Fruit fly (Drosophila melanogaster) whole organism, pupa: Measurements from ENCODE around the gene PK2-R2.
A peak's percentile ranks its signal among the peaks of the same experiment; 100 is the strongest.

Experiments used
- CG10348 ChIP-seq: fragments of 200-800 bp; sonication (Bioruptor generic); IDR thresholded peaks from 2 replicates; pipeline ENCODE4 v1.3.6; 2022; ENCODE audit warnings: missing biosample characterization, missing genetic modification characterization
- CG12605 ChIP-seq: fragments of 200-800 bp; sonication (Bioruptor generic); IDR thresholded peaks from 2 replicates; pipeline ENCODE4 v1.3.6; 2022; ENCODE audit warnings: missing biosample characterization, missing genetic modification characterization
- CG13204 ChIP-seq: fragments of 200-800 bp; sonication (Bioruptor generic); optimal IDR thresholded peaks from 2 replicates; lab custom pipeline; 2018; ENCODE audit warnings: missing biosample characterization, mild to moderate bottlenecking, missing genetic modification characterization, moderate library complexity
- CG14655 ChIP-seq: fragments of 200-800 bp; sonication (Bioruptor generic); optimal IDR thresholded peaks from 3 replicates; lab custom pipeline; 2017; ENCODE audit warnings: mild to moderate bottlenecking, missing biosample characterization, missing genetic modification reagents, missing genetic modification characterization
- CG15710 ChIP-seq: fragments of 200-800 bp; sonication (Bioruptor generic); optimal IDR thresholded peaks from 2 replicates; lab custom pipeline; 2018; ENCODE audit warnings: missing biosample characterization, mild to moderate bottlenecking, missing genetic modification characterization, moderate library complexity
- CG17806 ChIP-seq: fragments of 200-800 bp; sonication (Bioruptor generic); optimal IDR thresholded peaks from 2 replicates; lab custom pipeline; 2018; ENCODE audit warnings: missing biosample characterization, mild to moderate bottlenecking, missing genetic modification characterization, moderate library complexity
- CG32121 ChIP-seq: fragments of 200-800 bp; sonication (Bioruptor generic); IDR thresholded peaks from 2 replicates; pipeline ENCODE4 v1.3.6; 2022; ENCODE audit warnings: missing biosample characterization, missing genetic modification characterization
- CG34367 ChIP-seq: fragments of 200-800 bp; sonication (Bioruptor generic); optimal IDR thresholded peaks from 2 replicates; lab custom pipeline; 2018; ENCODE audit warnings: missing biosample characterization, mild to moderate bottlenecking, missing genetic modification characterization
- CG4496 ChIP-seq: fragments of 200-800 bp; sonication (Bioruptor generic); IDR thresholded peaks from 3 replicates; pipeline ENCODE4 v1.3.6; 2022; ENCODE audit warnings: missing biosample characterization, missing genetic modification characterization
- CG8159 ChIP-seq: fragments of 200-800 bp; sonication (Bioruptor generic); optimal IDR thresholded peaks from 3 replicates; lab custom pipeline; 2018; ENCODE audit warnings: missing biosample characterization, mild to moderate bottlenecking, missing genetic modification characterization, moderate library complexity
- CG8301 ChIP-seq: fragments of 200-800 bp; sonication (Bioruptor generic); optimal IDR thresholded peaks from 2 replicates; lab custom pipeline; 2018; ENCODE audit warnings: missing biosample characterization, mild to moderate bottlenecking, missing genetic modification characterization
- CG9948 ChIP-seq: fragments of 200-800 bp; sonication (Bioruptor generic); optimal IDR thresholded peaks from 2 replicates; lab custom pipeline; 2018; ENCODE audit warnings: missing biosample characterization, mild to moderate bottlenecking, missing genetic modification characterization, moderate library complexity
- D1 ChIP-seq: fragments of 200-800 bp; sonication (Bioruptor generic); optimal IDR thresholded peaks from 2 replicates; lab custom pipeline; 2018; ENCODE audit warnings: missing biosample characterization, mild to moderate bottlenecking, missing genetic modification characterization, moderate library complexity
- EcR ChIP-seq: fragments of 200-800 bp; sonication (Bioruptor generic); optimal IDR thresholded peaks from 3 replicates; lab custom pipeline; 2019; ENCODE audit warnings: missing biosample characterization, missing genetic modification characterization, mild to moderate bottlenecking, moderate library complexity, missing genetic modification reagents
- Ets98B ChIP-seq: fragments of 200-800 bp; sonication (Bioruptor generic); IDR thresholded peaks from 2 replicates; pipeline ENCODE4 v1.3.6; 2022; ENCODE audit warnings: missing biosample characterization, missing genetic modification characterization
- Pif1A ChIP-seq: fragments of 200-800 bp; sonication (Bioruptor generic); optimal IDR thresholded peaks from 3 replicates; lab custom pipeline; 2016; ENCODE audit warnings: missing biosample characterization, missing genetic modification characterization
- Pif1B ChIP-seq: fragments of 200-800 bp; sonication (Bioruptor generic); optimal IDR thresholded peaks from 3 replicates; lab custom pipeline; 2016; ENCODE audit warnings: missing biosample characterization, missing genetic modification characterization
- Snoo ChIP-seq: fragments of 200-800 bp; sonication (Bioruptor generic); optimal IDR thresholded peaks from 3 replicates; lab custom pipeline; 2017; ENCODE audit warnings: missing biosample characterization, mild to moderate bottlenecking, missing genetic modification characterization, inconsistent platforms
- fd96Ca ChIP-seq: fragments of 200-800 bp; sonication (Bioruptor generic); IDR thresholded peaks from 3 replicates; pipeline ENCODE4 v1.3.6; 2022; ENCODE audit warnings: missing biosample characterization, missing genetic modification characterization
- gl ChIP-seq: fragments of 200-800 bp; sonication (Bioruptor generic); optimal IDR thresholded peaks from 2 replicates; lab custom pipeline; 2018; ENCODE audit warnings: missing biosample characterization, mild to moderate bottlenecking, missing genetic modification characterization
- rn ChIP-seq: fragments of 200-800 bp; sonication (Bioruptor generic); IDR thresholded peaks from 2 replicates; pipeline ENCODE4 v1.3.6; 2022; ENCODE audit warnings: missing biosample characterization, missing genetic modification characterization

Gene PK2-R2

DNA sequence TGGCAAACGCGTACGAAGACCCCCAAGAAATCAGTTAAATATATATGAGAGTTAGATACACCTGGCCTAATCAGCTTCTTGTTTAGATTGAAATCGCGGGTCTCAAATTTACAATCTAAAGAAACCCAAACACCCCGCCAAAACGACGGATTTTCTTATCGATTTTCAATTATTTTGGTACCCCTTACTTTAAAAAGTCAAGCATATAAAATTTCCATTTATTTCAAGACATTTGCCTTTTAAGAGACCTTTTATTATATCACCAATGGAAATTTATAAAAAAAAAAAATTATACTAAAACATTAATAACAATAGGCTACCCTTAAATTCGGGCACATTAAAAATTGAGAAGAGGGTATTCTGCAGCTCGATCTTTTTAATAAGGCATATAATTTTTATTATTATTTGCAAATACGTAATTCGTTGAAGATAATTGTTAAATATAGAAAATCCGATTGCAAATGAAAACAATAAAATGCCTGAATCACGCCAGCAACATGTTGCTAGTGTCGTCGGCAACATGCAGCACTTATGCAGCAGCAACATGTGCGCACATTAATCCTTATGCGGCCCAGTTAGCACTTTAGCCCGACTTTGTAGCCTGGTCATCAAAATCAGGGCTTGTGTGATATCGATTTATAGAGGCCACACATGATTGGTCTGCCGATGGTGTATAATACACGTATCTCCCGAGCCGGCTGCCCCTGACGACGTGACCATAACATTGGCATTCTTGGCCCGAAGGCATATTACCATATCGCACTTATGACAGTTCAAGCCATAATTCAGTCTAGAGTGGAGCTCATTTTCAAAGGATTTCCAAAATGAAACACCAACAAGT, 38.1 kb upstream of the PK2-R2 start, which contains the start of the genes Lip3 and CG34309:
Lip3 (minus strand) TSS at position 65 of the 841 bp plus-strand sequence.
CG34309 (plus strand) TSS at position 791 of the 841 bp plus-strand sequence.
- TF ChIP-seq CG12605 (no peak), CG8159 (tag; lab: Kevin White, UChicago) (peak; percentile 28), Ets98B (GFP tag; lab: Robert Waterston, UW) (no peak), D1 (tag; lab: Kevin White, UChicago) (no peak), Pif1B (GFP tag; lab: Kevin White, UChicago) (no peak), gl (no peak), CG32121 (GFP tag; lab: Robert Waterston, UW) (no peak), CG4496 (GFP tag; lab: Robert Waterston, UW) (no peak), CG8301 (no peak), Snoo (tag; lab: Kevin White, UChicago) (peak; percentile 57), CG17806 (tag; lab: Kevin White, UChicago) (peak; percentile 24), fd96Ca (GFP tag; lab: Robert Waterston, UW) (no peak), rn (GFP tag; lab: Robert Waterston, UW) (no peak), EcR (GFP tag; lab: Kevin White, UChicago) (no peak), Pif1A (no peak), CG13204 (GFP tag; lab: Kevin White, UChicago) (no peak), CG34367 (tag; lab: Kevin White, UChicago) (no peak), CG15710 (tag; lab: Kevin White, UChicago) (peak; percentile 23), CG9948 (no peak), CG10348 (GFP tag; lab: Robert Waterston, UW) (no peak), CG14655 (GFP tag; lab: Kevin White, UChicago) (no peak)

- TF ChIP-seq Ets98B (GFP tag; lab: Robert Waterston, UW) (no peak), CG14655 (GFP tag; lab: Kevin White, UChicago) (no peak), CG32121 (GFP tag; lab: Robert Waterston, UW) (no peak), CG17806 (tag; lab: Kevin White, UChicago) (no peak), CG34367 (tag; lab: Kevin White, UChicago) (no peak), Pif1B (GFP tag; lab: Kevin White, UChicago) (no peak), Snoo (tag; lab: Kevin White, UChicago) (no peak), CG8301 (no peak), CG9948 (no peak), rn (GFP tag; lab: Robert Waterston, UW) (no peak), Pif1A (no peak), CG10348 (GFP tag; lab: Robert Waterston, UW) (no peak)
Measured at dm6 chr3R:13369348-13369747, 35.4 kb upstream of the PK2-R2 start, which contains the start of gene CheA87a. Gene CheA87a, plus strand, starts transcription at chr3R:13369648.

DNA sequence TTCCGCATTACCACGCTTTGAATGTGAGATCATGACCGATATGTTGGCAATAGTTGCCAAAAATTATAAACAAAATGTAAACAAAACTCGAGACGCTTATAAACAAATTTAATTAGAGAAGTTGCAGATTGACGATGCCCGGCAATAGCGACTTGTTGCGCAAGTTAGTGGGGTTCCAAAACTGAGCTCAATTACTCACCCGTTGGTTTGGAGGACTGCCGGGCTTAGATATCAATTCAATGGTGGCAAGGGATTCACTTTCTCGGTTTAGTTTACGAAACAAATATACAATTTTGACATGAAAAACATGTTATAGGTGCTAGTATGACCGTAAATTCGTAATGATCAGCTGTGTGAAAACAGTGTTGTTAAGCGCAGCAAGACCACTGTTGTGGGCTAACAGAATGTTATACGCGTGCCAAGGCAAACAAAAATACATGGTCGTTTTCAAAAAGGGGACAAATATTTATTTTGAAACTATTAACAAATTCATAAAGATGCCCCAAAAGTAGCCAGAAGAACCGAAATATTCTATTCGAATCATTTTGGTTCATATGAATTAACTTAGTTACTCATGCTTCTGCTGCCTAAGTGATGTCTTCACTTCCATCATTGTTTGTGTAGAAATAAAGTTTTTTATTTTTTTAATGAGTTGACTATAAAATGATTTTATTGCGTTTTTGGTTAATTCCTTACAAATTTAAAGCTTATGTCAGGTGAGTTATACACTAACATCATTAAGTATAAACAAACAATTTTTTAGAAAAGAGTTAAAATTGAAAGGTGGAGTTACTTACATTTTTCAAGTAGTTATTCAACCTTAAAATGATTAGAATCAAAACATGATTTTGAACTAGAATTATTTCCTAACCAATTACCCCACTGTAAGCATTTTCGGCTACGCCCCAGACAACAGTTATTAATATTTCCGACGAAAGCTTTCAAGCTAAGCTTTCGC, 32.9 kb upstream of the PK2-R2 start, which contains the start of gene Elp6:
Elp6 (minus strand) TSS at position 350 of the 958 bp plus-strand sequence.
- no peak for TF ChIP-seq gl
- peak; percentile 75 for TF ChIP-seq CG8301
- TF ChIP-seq CG4496 (GFP tag; lab: Robert Waterston, UW), result peak; percentile 70
- TF ChIP-seq CG17806 (tag; lab: Kevin White, UChicago), result peak; percentile 67
- no peak for TF ChIP-seq CG10348 (GFP tag; lab: Robert Waterston, UW)
- peak; percentile 60 for TF ChIP-seq Pif1B (GFP tag; lab: Kevin White, UChicago)
- peak; percentile 84 for TF ChIP-seq CG14655 (GFP tag; lab: Kevin White, UChicago)
- TF ChIP-seq CG15710 (tag; lab: Kevin White, UChicago), result peak; percentile 80
- peak; percentile 49 for TF ChIP-seq D1 (tag; lab: Kevin White, UChicago)
- TF ChIP-seq EcR (GFP tag; lab: Kevin White, UChicago), result no peak
- peak; percentile 84 for TF ChIP-seq Snoo (tag; lab: Kevin White, UChicago)
- TF ChIP-seq Pif1A, result peak; percentile 77
- TF ChIP-seq CG9948, result peak; percentile 75
- peak; percentile 35; the same call in 1 of the 2 replicates for TF ChIP-seq Ets98B (GFP tag; lab: Robert Waterston, UW)
- peak; percentile 47; the same call in 1 of the 2 replicates for TF ChIP-seq CG32121 (GFP tag; lab: Robert Waterston, UW)
- TF ChIP-seq CG34367 (tag; lab: Kevin White, UChicago), result peak; percentile 58
- peak; percentile 26; the same call in 1 of the 3 replicates for TF ChIP-seq fd96Ca (GFP tag; lab: Robert Waterston, UW)
- TF ChIP-seq CG8159 (tag; lab: Kevin White, UChicago), result peak; percentile 86
- peak; percentile 27 for TF ChIP-seq rn (GFP tag; lab: Robert Waterston, UW)
- TF ChIP-seq CG13204 (GFP tag; lab: Kevin White, UChicago), result peak; percentile 30
- TF ChIP-seq CG12605, result no peak

DNA sequence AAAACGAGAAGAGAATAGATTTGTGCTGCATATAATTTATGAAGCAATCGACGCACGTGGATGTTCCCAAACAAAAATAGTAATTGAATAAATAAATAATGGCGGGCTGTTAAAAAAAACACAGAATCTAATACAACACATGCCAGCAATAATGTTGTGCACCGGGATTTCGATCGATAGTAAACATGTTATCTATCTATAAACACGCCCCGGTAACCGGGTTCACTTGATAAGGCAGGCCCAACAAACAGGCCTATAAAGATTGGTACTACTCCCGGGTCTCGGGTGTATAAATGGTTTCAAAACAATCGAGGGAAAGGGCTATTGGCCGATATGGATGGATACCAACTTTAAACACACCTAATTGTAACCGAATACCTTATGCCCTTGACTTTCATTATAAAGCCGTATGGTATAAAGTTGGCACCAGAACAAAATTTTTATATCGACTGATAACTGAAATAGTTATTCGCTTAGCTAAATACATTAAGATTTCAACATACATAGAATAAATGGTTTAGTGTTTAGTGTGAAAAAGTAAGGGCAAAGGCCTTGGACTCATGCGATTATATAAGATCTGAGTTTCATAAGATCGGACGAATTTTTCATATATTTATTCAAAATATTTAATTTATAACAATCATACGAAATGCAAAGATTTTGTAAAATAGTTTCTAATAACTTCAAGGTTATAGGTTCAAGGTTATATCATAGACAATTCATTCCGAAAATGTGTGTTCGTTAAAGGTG, 31.9 kb upstream of the PK2-R2 start:
- peak; percentile 24 for TF ChIP-seq Snoo (tag; lab: Kevin White, UChicago)
- TF ChIP-seq EcR (GFP tag; lab: Kevin White, UChicago), result peak; percentile 11
- TF ChIP-seq D1 (tag; lab: Kevin White, UChicago), result no peak
- TF ChIP-seq CG10348 (GFP tag; lab: Robert Waterston, UW), result no peak
- TF ChIP-seq rn (GFP tag; lab: Robert Waterston, UW), result no peak
